Worm (Caenorhabditis elegans) whole organism, L3 larva: ENCODE results near the gene C15C8.8.

Experiments used
- ama-1 ChIP-seq: fragments of 150-350 bp; optimal IDR thresholded peaks from 2 replicates; lab custom pipeline; 2018
- ceh-82 ChIP-seq: fragments of 150-350 bp; optimal IDR thresholded peaks from 2 replicates; lab custom pipeline; 2014; ENCODE audit warnings: missing biosample characterization, missing genetic modification characterization
- ceh-9 ChIP-seq: sonication (generic microtip); optimal IDR thresholded peaks from 2 replicates; lab custom pipeline; 2018; ENCODE audit warnings: missing biosample characterization, missing genetic modification characterization
- elt-2 ChIP-seq: sonication (generic microtip); optimal IDR thresholded peaks from 2 replicates; lab custom pipeline; 2016; ENCODE audit warnings: missing genetic modification reagents, mild to moderate bottlenecking, missing genetic modification characterization, missing compliant biosample characterization
- fos-1 ChIP-seq: fragments of 150-350 bp; optimal IDR thresholded peaks from 2 replicates; lab custom pipeline; 2014; ENCODE audit warnings: missing biosample characterization, missing genetic modification characterization
- mdl-1 ChIP-seq: fragments of 150-350 bp; optimal IDR thresholded peaks from 2 replicates; lab custom pipeline; 2014; ENCODE audit warnings: missing biosample characterization, missing genetic modification characterization
- nhr-11 ChIP-seq: fragments of 150-350 bp; optimal IDR thresholded peaks from 2 replicates; lab custom pipeline; 2014; ENCODE audit warnings: missing biosample characterization, missing genetic modification characterization
- nhr-28 ChIP-seq: fragments of 150-350 bp; optimal IDR thresholded peaks from 2 replicates; lab custom pipeline; 2014; ENCODE audit warnings: missing biosample characterization, missing genetic modification characterization
- nhr-43 ChIP-seq: sonication (generic microtip); optimal IDR thresholded peaks from 2 replicates; lab custom pipeline; 2016; ENCODE audit warnings: mild to moderate bottlenecking, missing genetic modification characterization, missing compliant biosample characterization; ENCODE audit not compliant: poor library complexity, severe bottlenecking
- nhr-77 ChIP-seq: fragments of 150-350 bp; optimal IDR thresholded peaks from 2 replicates; lab custom pipeline; 2014; ENCODE audit warnings: missing biosample characterization, missing genetic modification characterization
- pha-4 ChIP-seq: fragments of 150-350 bp; optimal IDR thresholded peaks from 2 replicates; lab custom pipeline; 2014; ENCODE audit warnings: missing biosample characterization, missing genetic modification reagents, missing genetic modification characterization
- skn-1 ChIP-seq: fragments of 150-350 bp; optimal IDR thresholded peaks from 2 replicates; lab custom pipeline; 2014; ENCODE audit warnings: missing biosample characterization, missing genetic modification characterization
- unc-62 ChIP-seq: fragments of 150-350 bp; sonication (generic microtip); optimal IDR thresholded peaks from 4 replicates; lab custom pipeline; 2014; ENCODE audit warnings: missing biosample characterization, missing genetic modification reagents, missing genetic modification characterization

DNA sequence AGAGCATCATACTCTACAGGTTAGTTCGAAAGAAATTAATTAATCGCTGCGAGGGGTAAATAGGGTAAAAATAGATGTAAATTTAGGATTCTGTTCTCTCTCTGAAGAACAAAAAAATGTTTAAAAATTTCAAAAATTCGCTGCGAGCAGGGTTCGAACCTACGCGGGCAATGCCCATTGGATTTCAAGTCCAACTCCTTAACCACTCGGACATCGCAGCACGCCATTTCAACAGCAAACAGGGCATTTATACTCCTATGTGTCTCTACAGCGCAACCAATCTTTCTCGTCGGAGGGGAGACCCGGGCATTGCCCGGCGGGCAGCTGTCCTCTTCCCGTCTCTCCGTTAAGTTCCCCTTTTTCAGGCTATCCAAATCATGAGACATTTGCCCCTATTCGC, 27.9 kb upstream of the C15C8.8 start:
- TF ChIP-seq nhr-28 (tag; lab: Kevin White, UChicago) (no peak), fos-1 (no peak), ceh-82 (peak; percentile 35), ama-1 (lab: Kevin White, UChicago) (no peak), nhr-11 (tag; lab: Kevin White, UChicago) (no peak), mdl-1 (tag; lab: Kevin White, UChicago) (no peak), unc-62 (GFP tag; lab: Kevin White, UChicago) (no peak), ceh-9 (tag; lab: Kevin White, UChicago) (no peak), nhr-77 (tag; lab: Kevin White, UChicago) (no peak), skn-1 (no peak), pha-4 (peak; percentile 33), nhr-43 (peak; percentile 29), elt-2 (tag; lab: Kevin White, UChicago) (peak; percentile 28)
